Worm (Caenorhabditis elegans): ENCODE measurements around the gene str-185.

str-185 gene

ce11 chrIV:4393942-4394460 lies 35.8 kb downstream of the str-185 start, which contains the start of gene ell-1:
ell-1 (plus strand) TSS chrIV:4394410.
- no peak for TF ChIP-seq med-1 (GFP tag; optimal IDR thresholded peaks at IDR 0.05; ENCODE audit: insufficient read depth)
- TF ChIP-seq klf-2 (GFP tag; conservative IDR thresholded peaks at IDR 0.05) = no peak
- no peak for TF ChIP-seq ztf-23 (GFP tag; IDR thresholded peaks at IDR 0.05)
- no peak for TF ChIP-seq tab-1 (GFP tag; IDR thresholded peaks at IDR 0.05)
- TF ChIP-seq T22C8.4 (GFP tag; IDR thresholded peaks at IDR 0.05) = no peak
- TF ChIP-seq flt-1 (GFP tag; IDR thresholded peaks at IDR 0.05) = no peak
- no peak for TF ChIP-seq ztf-29 (GFP tag; IDR thresholded peaks at IDR 0.05)
- no peak for TF ChIP-seq cog-1 (tag; optimal IDR thresholded peaks at IDR 0.05)
- no peak for TF ChIP-seq ref-1 (GFP tag; conservative IDR thresholded peaks at IDR 0.05)

ce11 chrIV:4393488-4393887 lies 36.3 kb downstream of the str-185 start:
- TF ChIP-seq klf-2 (GFP tag; conservative IDR thresholded peaks at IDR 0.05) (no peak), T22C8.4 (GFP tag; IDR thresholded peaks at IDR 0.05) (no peak), cog-1 (tag; optimal IDR thresholded peaks at IDR 0.05) (no peak)

ce11 chrIV:4390438-4390894 lies 39.3 kb downstream of the str-185 start, which contains the start of the genes rpl-7A and set-21:
rpl-7A (minus strand) TSS chrIV:4390590.
set-21 (plus strand) TSS chrIV:4390844.
- 0 out of 2 replicates have a peak, but pooled peaks have one; percentile 41 for TF ChIP-seq T22C8.4 (GFP tag; IDR thresholded peaks at IDR 0.05)
- TF ChIP-seq med-1 (GFP tag; optimal IDR thresholded peaks at IDR 0.05; ENCODE audit: insufficient read depth) = no peak
- peak; percentile 84 for TF ChIP-seq flt-1 (GFP tag; IDR thresholded peaks at IDR 0.05)
- TF ChIP-seq klf-2 (GFP tag; conservative IDR thresholded peaks at IDR 0.05) = peak; percentile 69; the same call in 1 of the 2 replicates
- TF ChIP-seq cog-1 (tag; optimal IDR thresholded peaks at IDR 0.05) = peak; percentile 67
- TF ChIP-seq ztf-29 (GFP tag; IDR thresholded peaks at IDR 0.05) = no peak
- no peak for TF ChIP-seq tab-1 (GFP tag; IDR thresholded peaks at IDR 0.05)
- no peak for TF ChIP-seq ref-1 (GFP tag; conservative IDR thresholded peaks at IDR 0.05)
- TF ChIP-seq ztf-23 (GFP tag; IDR thresholded peaks at IDR 0.05) = peak; percentile 91

ce11 chrIV:4386351-4386750 lies 43.5 kb downstream of the str-185 start, which contains the start of gene tald-1:
tald-1 (plus strand) TSS chrIV:4386651.
- no peak for TF ChIP-seq klf-2 (GFP tag; conservative IDR thresholded peaks at IDR 0.05)
- no peak for TF ChIP-seq tab-1 (GFP tag; IDR thresholded peaks at IDR 0.05)
- 0 out of 2 replicates have a peak, but pooled peaks have one; percentile 34 for TF ChIP-seq T22C8.4 (GFP tag; IDR thresholded peaks at IDR 0.05)
- no peak for TF ChIP-seq med-1 (GFP tag; optimal IDR thresholded peaks at IDR 0.05; ENCODE audit: insufficient read depth)
- TF ChIP-seq ztf-23 (GFP tag; IDR thresholded peaks at IDR 0.05) = no peak
- no peak for TF ChIP-seq cog-1 (tag; optimal IDR thresholded peaks at IDR 0.05)
- no peak for TF ChIP-seq ztf-29 (GFP tag; IDR thresholded peaks at IDR 0.05)
- no peak for TF ChIP-seq flt-1 (GFP tag; IDR thresholded peaks at IDR 0.05)

Measured in whole organism, midembryonic.